Fruit fly (Drosophila melanogaster) whole organism, prepupa: ENCODE data around the gene mre11.
A peak's percentile ranks its signal among the peaks of the same experiment; 100 is the strongest.

Experiments used
- CG10631 ChIP-seq: fragments of 200-800 bp; sonication (Bioruptor generic); optimal IDR thresholded peaks from 2 replicates; lab custom pipeline; 2016; ENCODE audit warnings: missing biosample characterization, missing genetic modification characterization
- CG11294 ChIP-seq: fragments of 200-800 bp; sonication (Bioruptor generic); IDR thresholded peaks from 2 replicates; pipeline ENCODE4 v1.3.6; 2022; ENCODE audit warnings: missing biosample characterization, missing genetic modification characterization
- CG11902 ChIP-seq: fragments of 200-800 bp; sonication (Bioruptor generic); optimal IDR thresholded peaks from 3 replicates; lab custom pipeline; 2016; ENCODE audit warnings: missing biosample characterization, missing genetic modification characterization
- CG15336 ChIP-seq: fragments of 200-800 bp; sonication (Bioruptor generic); IDR thresholded peaks from 2 replicates; pipeline ENCODE4 v1.3.6; 2022; ENCODE audit warnings: missing biosample characterization, missing genetic modification characterization
- CG1621 ChIP-seq: fragments of 200-800 bp; sonication (Bioruptor generic); optimal IDR thresholded peaks from 3 replicates; lab custom pipeline; 2018; ENCODE audit warnings: missing biosample characterization, mild to moderate bottlenecking, missing genetic modification characterization
- CG16779 ChIP-seq: fragments of 200-800 bp; sonication (Bioruptor generic); optimal IDR thresholded peaks from 3 replicates; lab custom pipeline; 2017; ENCODE audit warnings: missing biosample characterization, mild to moderate bottlenecking, missing genetic modification characterization
- CG3032 ChIP-seq: fragments of 200-800 bp; optimal IDR thresholded peaks from 2 replicates; lab custom pipeline; 2019; ENCODE audit warnings: missing biosample characterization, mild to moderate bottlenecking, missing genetic modification characterization, moderate library complexity
- CG31627 ChIP-seq: fragments of 200-800 bp; sonication (Bioruptor generic); optimal IDR thresholded peaks from 3 replicates; lab custom pipeline; 2016; ENCODE audit warnings: missing biosample characterization, missing genetic modification characterization
- CG32006 ChIP-seq: fragments of 200-800 bp; sonication (Bioruptor generic); optimal IDR thresholded peaks from 3 replicates; lab custom pipeline; 2017; ENCODE audit warnings: missing biosample characterization, mild to moderate bottlenecking, missing genetic modification characterization
- CG34406 ChIP-seq: fragments of 200-800 bp; sonication (Bioruptor generic); optimal IDR thresholded peaks from 3 replicates; lab custom pipeline; 2016; ENCODE audit warnings: missing biosample characterization, missing genetic modification characterization
- CG3919 ChIP-seq: fragments of 200-800 bp; sonication (Bioruptor generic); optimal IDR thresholded peaks from 3 replicates; lab custom pipeline; 2016; ENCODE audit warnings: missing biosample characterization, missing genetic modification characterization
- CG4318 ChIP-seq: fragments of 200-800 bp; sonication (Bioruptor generic); optimal IDR thresholded peaks from 3 replicates; lab custom pipeline; 2017; ENCODE audit warnings: missing biosample characterization, mild to moderate bottlenecking, missing genetic modification characterization
- CG6163 ChIP-seq: fragments of 200-800 bp; sonication (Bioruptor generic); IDR thresholded peaks from 3 replicates; pipeline ENCODE4 v1.3.6; 2022; ENCODE audit warnings: missing biosample characterization, missing genetic modification characterization
- CG6792 ChIP-seq: fragments of 200-800 bp; sonication (Bioruptor generic); optimal IDR thresholded peaks from 3 replicates; lab custom pipeline; 2016; ENCODE audit warnings: missing biosample characterization, missing genetic modification characterization
- CG6808 ChIP-seq: fragments of 200-800 bp; sonication (Bioruptor generic); optimal IDR thresholded peaks from 3 replicates; lab custom pipeline; 2017; ENCODE audit warnings: missing biosample characterization, missing genetic modification characterization, mild to moderate bottlenecking, moderate library complexity, missing genetic modification reagents
- CG8632 ChIP-seq: fragments of 200-800 bp; sonication (Bioruptor generic); optimal IDR thresholded peaks from 3 replicates; lab custom pipeline; 2016; ENCODE audit warnings: missing biosample characterization, missing genetic modification characterization
- CG9139 ChIP-seq: fragments of 200-800 bp; sonication (Bioruptor generic); optimal IDR thresholded peaks from 3 replicates; lab custom pipeline; 2017; ENCODE audit warnings: missing biosample characterization, mild to moderate bottlenecking, missing genetic modification characterization
- Eip78C ChIP-seq: fragments of 200-800 bp; sonication (Bioruptor generic); peaks from one replicate; lab custom pipeline; 2016; ENCODE audit warnings: missing biosample characterization, missing genetic modification characterization
- Ets21C ChIP-seq: fragments of 200-800 bp; sonication (Bioruptor generic); optimal IDR thresholded peaks from 3 replicates; lab custom pipeline; 2016; ENCODE audit warnings: missing biosample characterization, missing genetic modification characterization
- Gug ChIP-seq: fragments of 200-800 bp; sonication (Bioruptor generic); IDR thresholded peaks from 2 replicates; pipeline ENCODE4 v1.3.6; 2022; ENCODE audit warnings: missing biosample characterization, missing genetic modification characterization
- Hr38 ChIP-seq: sonication (Bioruptor generic); optimal IDR thresholded peaks from 2 replicates; lab custom pipeline; 2016; ENCODE audit warnings: missing biosample characterization, missing genetic modification characterization
- Hr4 ChIP-seq: fragments of 200-800 bp; sonication (Bioruptor generic); optimal IDR thresholded peaks from 3 replicates; lab custom pipeline; 2016; ENCODE audit warnings: missing biosample characterization, missing genetic modification characterization
- Met ChIP-seq: fragments of 200-800 bp; sonication (Bioruptor generic); optimal IDR thresholded peaks from 3 replicates; lab custom pipeline; 2016; ENCODE audit warnings: missing biosample characterization, missing genetic modification characterization
- Sox102F ChIP-seq: fragments of 200-800 bp; sonication (Bioruptor generic); optimal IDR thresholded peaks from 2 replicates; lab custom pipeline; 2016; ENCODE audit warnings: missing biosample characterization, mild to moderate bottlenecking, missing genetic modification characterization
- Sox14 ChIP-seq: fragments of 200-800 bp; sonication (Bioruptor generic); optimal IDR thresholded peaks from 3 replicates; lab custom pipeline; 2016; ENCODE audit warnings: missing biosample characterization, missing genetic modification characterization
- Sox15 ChIP-seq: fragments of 200-800 bp; sonication (Bioruptor generic); optimal IDR thresholded peaks from 3 replicates; lab custom pipeline; 2016; ENCODE audit warnings: missing biosample characterization, missing genetic modification characterization
- cyc ChIP-seq: fragments of 200-800 bp; sonication (Bioruptor generic); optimal IDR thresholded peaks from 3 replicates; lab custom pipeline; 2016; ENCODE audit warnings: missing biosample characterization, missing genetic modification characterization
- dsx ChIP-seq: fragments of 200-800 bp; optimal IDR thresholded peaks from 3 replicates; lab custom pipeline; 2019; ENCODE audit warnings: missing biosample characterization, mild to moderate bottlenecking, missing genetic modification characterization, moderate library complexity; ENCODE audit not compliant: poor library complexity, severe bottlenecking
- eg ChIP-seq: fragments of 200-800 bp; sonication (Bioruptor generic); IDR thresholded peaks from 3 replicates; pipeline ENCODE4 v1.3.6; 2022; ENCODE audit warnings: missing biosample characterization, missing genetic modification characterization
- fd59A ChIP-seq: fragments of 200-800 bp; sonication (Bioruptor generic); optimal IDR thresholded peaks from 2 replicates; lab custom pipeline; 2017; ENCODE audit warnings: missing biosample characterization, mild to moderate bottlenecking, missing genetic modification characterization, missing genetic modification reagents
- fd85E ChIP-seq: fragments of 200-800 bp; sonication (Bioruptor generic); optimal IDR thresholded peaks from 3 replicates; lab custom pipeline; 2016; ENCODE audit warnings: missing biosample characterization, missing genetic modification characterization
- lz ChIP-seq: fragments of 200-800 bp; sonication (Bioruptor generic); optimal IDR thresholded peaks from 3 replicates; lab custom pipeline; 2016; ENCODE audit warnings: missing biosample characterization, missing genetic modification characterization
- net ChIP-seq: fragments of 200-800 bp; sonication (Bioruptor generic); optimal IDR thresholded peaks from 3 replicates; lab custom pipeline; 2016; ENCODE audit warnings: missing biosample characterization, missing genetic modification characterization
- pdm3 ChIP-seq: fragments of 200-800 bp; sonication (Bioruptor generic); optimal IDR thresholded peaks from 3 replicates; lab custom pipeline; 2016; ENCODE audit warnings: missing biosample characterization, missing genetic modification characterization
- salr ChIP-seq, 2 experiments: fragments of 200-800 bp; sonication (Bioruptor generic); optimal IDR thresholded peaks; 3 replicates each; lab custom pipeline; 2016 to 2018; ENCODE audit warnings: missing biosample characterization in 2 of 2, missing genetic modification characterization in 2 of 2, mild to moderate bottlenecking in 1 of 2
- spab ChIP-seq: fragments of 200-800 bp; sonication (Bioruptor generic); optimal IDR thresholded peaks from 2 replicates; lab custom pipeline; 2017; ENCODE audit warnings: missing biosample characterization, mild to moderate bottlenecking, missing genetic modification characterization, missing genetic modification reagents
- ss ChIP-seq, 2 experiments: fragments of 200-800 bp; sonication (Bioruptor generic); optimal IDR thresholded peaks; 2 replicates in 1 of 2; 3 replicates in 1 of 2; lab custom pipeline; 2017 to 2018; ENCODE audit warnings: mild to moderate bottlenecking in 2 of 2, missing biosample characterization in 2 of 2, missing genetic modification characterization in 2 of 2, moderate library complexity in 1 of 2
- svp ChIP-seq: fragments of 200-800 bp; sonication (Bioruptor generic); peaks from one replicate; lab custom pipeline; 2016; ENCODE audit warnings: missing biosample characterization, missing genetic modification characterization
- topi ChIP-seq: fragments of 200-800 bp; sonication (Bioruptor generic); optimal IDR thresholded peaks from 3 replicates; lab custom pipeline; 2016; ENCODE audit warnings: missing biosample characterization, missing genetic modification characterization

mre11 gene

DNA sequence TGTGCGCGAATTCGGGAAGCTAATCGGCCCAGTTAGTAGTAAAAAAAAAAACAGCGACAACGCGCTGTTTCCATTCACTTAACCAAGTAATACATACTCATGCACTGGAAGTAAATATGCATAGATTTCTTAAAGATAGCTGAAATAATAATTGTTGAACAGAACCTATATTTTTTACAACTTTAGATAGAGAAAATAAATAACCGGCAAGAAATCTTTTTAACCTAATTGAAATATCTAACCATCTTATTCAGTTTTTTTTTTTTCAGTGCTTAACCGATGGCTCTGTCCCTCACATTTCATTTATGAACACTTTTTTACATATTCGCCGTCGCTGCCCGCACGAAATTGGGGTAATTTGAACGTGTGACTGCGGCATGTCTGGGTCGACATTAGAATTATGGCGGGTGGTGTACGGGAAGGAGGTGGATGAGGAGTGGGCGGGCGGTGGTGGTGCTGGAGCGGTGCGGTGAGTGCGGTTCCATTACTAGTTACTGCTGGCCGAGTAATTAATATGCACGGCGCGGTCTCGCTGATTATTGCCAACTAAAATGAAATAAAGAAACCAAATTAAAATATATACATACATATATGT is 49.9 kb downstream of the mre11 start (continued):
- TF ChIP-seq CG34406 (GFP tag; lab: Kevin White, UChicago): no peak
- TF ChIP-seq svp (GFP tag; lab: Kevin White, UChicago): peak; percentile 58
- no peak for TF ChIP-seq Sox102F
- no peak for TF ChIP-seq Ets21C (GFP tag; lab: Kevin White, UChicago)
- TF ChIP-seq Sox14 (GFP tag; lab: Kevin White, UChicago): no peak
- TF ChIP-seq CG9139 (GFP tag; lab: Kevin White, UChicago): no peak
- peak; percentile 34; the same call in 1 of the 3 replicates for TF ChIP-seq CG6163
- no peak for TF ChIP-seq fd59A (GFP tag; lab: Kevin White, UChicago)
- TF ChIP-seq topi (GFP tag; lab: Kevin White, UChicago): no peak
- no peak for TF ChIP-seq CG6808 (GFP tag; lab: Kevin White, UChicago)

DNA sequence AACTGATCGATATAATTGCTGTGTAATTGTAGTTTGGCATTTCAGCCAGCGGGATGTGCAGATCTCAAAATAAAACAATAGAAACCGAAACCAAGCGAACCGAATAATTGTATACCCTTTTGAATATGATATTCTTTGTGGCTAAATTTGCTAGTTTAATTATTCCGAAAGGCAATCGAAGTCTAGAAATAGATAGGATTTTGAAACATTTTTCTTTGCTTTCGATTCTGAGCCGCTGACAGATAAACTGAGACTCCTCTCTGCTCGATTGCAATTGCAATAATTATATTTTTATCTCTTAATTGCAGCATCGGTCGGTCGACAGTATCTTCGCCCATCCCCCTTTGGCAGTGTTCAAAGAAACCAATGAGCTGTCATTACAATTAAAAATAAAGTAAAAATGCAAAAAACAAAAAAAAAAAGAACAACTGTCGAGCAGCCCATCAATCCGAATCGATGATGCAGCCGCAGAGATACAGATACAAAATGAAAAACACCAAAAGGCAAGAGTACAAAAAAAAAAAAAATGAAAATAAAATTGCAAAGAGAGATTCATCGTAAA is 51.2 kb downstream of the mre11 start:
- TF ChIP-seq CG11294 (peak; percentile 33; the same call in 1 of the 2 replicates), lz (no peak), net (no peak), cyc (GFP tag; lab: Kevin White, UChicago) (no peak), CG6792 (GFP tag; lab: Kevin White, UChicago) (no peak), fd59A (GFP tag; lab: Kevin White, UChicago) (no peak), CG10631 (GFP tag; lab: Kevin White, UChicago) (no peak), eg (GFP tag; lab: Robert Waterston, UW) (peak; percentile 36; the same call in 1 of the 3 replicates), fd85E (GFP tag; lab: Kevin White, UChicago) (no peak), CG3032 (tag; lab: Kevin White, UChicago) (no peak), pdm3 (GFP tag; lab: Kevin White, UChicago) (no peak), CG1621 (tag; lab: Kevin White, UChicago) (no peak), CG8632 (GFP tag; lab: Kevin White, UChicago) (no peak), Hr4 (GFP tag; lab: Kevin White, UChicago) (peak; percentile 40), CG11902 (GFP tag; lab: Kevin White, UChicago) (no peak), CG31627 (no peak), dsx (GFP tag; lab: Kevin White, UChicago) (no peak), ss (GFP tag; optimal IDR thresholded peaks at IDR 0.05; lab: Kevin White, UChicago) (no peak), Met (no peak), CG32006 (GFP tag; lab: Kevin White, UChicago) (peak; percentile 18), CG34406 (GFP tag; lab: Kevin White, UChicago) (no peak), svp (GFP tag; lab: Kevin White, UChicago) (no peak), Hr38 (GFP tag; lab: Kevin White, UChicago) (no peak), Eip78C (peak; percentile 59), salr (GFP tag; optimal IDR thresholded peaks at IDR 0.05; lab: Kevin White, UChicago) (peak in 1 of 2 experiments; percentile 62), Gug (GFP tag; lab: Robert Waterston, UW) (0 out of 2 replicates have a peak, but pooled peaks have one; percentile 12), CG16779 (tag; lab: Kevin White, UChicago) (no peak), CG15336 (GFP tag; lab: Robert Waterston, UW) (peak; percentile 42; the same call in 1 of the 2 replicates), CG4318 (GFP tag; lab: Kevin White, UChicago) (no peak), Sox102F (no peak), CG3919 (GFP tag; lab: Kevin White, UChicago) (no peak), Sox15 (GFP tag; lab: Kevin White, UChicago) (no peak), spab (no peak)
